Fruit fly (Drosophila melanogaster): ENCODE results near the gene C1GalTA.
A peak's percentile ranks its signal among the peaks of the same experiment; 100 is the strongest.

The C1GalTA gene

DNA sequence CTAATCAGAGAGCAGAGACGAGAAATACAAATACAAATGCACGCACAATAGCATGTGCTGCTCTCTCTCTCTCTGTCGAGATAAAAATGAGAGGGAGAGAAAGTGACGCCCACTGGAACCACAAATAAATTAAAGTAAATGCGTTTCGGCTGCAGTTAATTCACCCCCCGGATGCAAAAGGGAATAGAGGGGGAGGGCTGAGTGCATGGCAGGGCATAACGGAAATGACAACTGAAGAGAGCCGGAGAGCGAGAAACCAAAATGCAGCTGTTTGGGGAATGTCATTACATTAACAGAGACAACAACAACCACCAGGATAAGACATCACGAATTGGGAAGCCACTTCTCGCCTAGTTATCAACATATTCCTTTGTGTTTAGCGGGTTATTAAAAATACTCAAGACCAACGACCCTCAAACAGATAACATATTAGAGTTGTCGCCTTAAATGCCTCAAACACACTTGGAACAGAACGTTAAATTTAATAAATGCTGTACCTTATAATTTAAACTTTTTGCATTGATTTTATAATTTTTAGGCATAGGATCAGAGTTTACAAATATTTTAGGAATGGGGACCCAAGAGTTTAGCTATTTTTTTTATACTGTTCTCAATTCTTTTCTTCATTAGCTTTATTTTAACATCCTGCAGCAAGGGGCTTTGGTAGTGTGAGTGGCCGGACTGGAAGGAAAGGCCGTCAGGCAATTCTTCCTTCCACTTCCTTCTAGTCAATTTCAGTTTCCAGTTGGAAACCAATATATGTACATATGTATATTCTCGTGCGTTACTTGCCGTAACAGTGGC, 895 bp downstream of the C1GalTA start (continued):
- TF ChIP-seq Poxn (GFP tag; IDR thresholded peaks at IDR 0.05): no peak
- 0 out of 2 replicates have a peak, but pooled peaks have one; percentile 40 for TF ChIP-seq chm (GFP tag; IDR thresholded peaks at IDR 0.05)
- TF ChIP-seq Ada2b (GFP tag; IDR thresholded peaks at IDR 0.05): no peak
- TF ChIP-seq CG4404 (GFP tag; IDR thresholded peaks at IDR 0.05): no peak
- TF ChIP-seq bcd (GFP tag; optimal IDR thresholded peaks at IDR 0.05): no peak
- no peak for TF ChIP-seq CG11093 (GFP tag; IDR thresholded peaks at IDR 0.05)
- TF ChIP-seq trh (GFP tag; optimal IDR thresholded peaks at IDR 0.05): no peak
- no peak for TF ChIP-seq PHDP (tag; optimal IDR thresholded peaks at IDR 0.05)
- no peak for TF ChIP-seq esg (GFP tag; conservative IDR thresholded peaks at IDR 0.05)
- no peak for TF ChIP-seq CG18599 (GFP tag; optimal IDR thresholded peaks at IDR 0.05)
- no peak for TF ChIP-seq Dip2 (GFP tag; IDR thresholded peaks at IDR 0.05)
- TF ChIP-seq D19A (tag; optimal IDR thresholded peaks at IDR 0.05): peak; percentile 42
- TF ChIP-seq Meics (GFP tag; optimal IDR thresholded peaks at IDR 0.05): no peak
- no peak for TF ChIP-seq NFAT (GFP tag; IDR thresholded peaks at IDR 0.05)
- no peak for TF ChIP-seq CoRest (tag; optimal IDR thresholded peaks at IDR 0.05)
- TF ChIP-seq chinmo (GFP tag; IDR thresholded peaks at IDR 0.05; ENCODE audit: partially characterized antibody): 0 out of 4 replicates have a peak, but pooled peaks have one; percentile 15
- TF ChIP-seq Camta (GFP tag; optimal IDR thresholded peaks at IDR 0.05): no peak
- TF ChIP-seq Deaf1 (tag; optimal IDR thresholded peaks at IDR 0.05): no peak
- no peak for TF ChIP-seq slbo (GFP tag; IDR thresholded peaks at IDR 0.05)
- peak; percentile 13 for TF ChIP-seq tio (GFP tag; optimal IDR thresholded peaks at IDR 0.05)
- no peak for TF ChIP-seq org-1 (GFP tag; optimal IDR thresholded peaks at IDR 0.05)
- no peak for TF ChIP-seq CG6854 (GFP tag; optimal IDR thresholded peaks at IDR 0.05)
- TF ChIP-seq CG15479 (GFP tag; optimal IDR thresholded peaks at IDR 0.05): peak; percentile 42
- TF ChIP-seq nau (GFP tag; optimal IDR thresholded peaks at IDR 0.05): peak; percentile 41
- TF ChIP-seq Pdp1 (GFP tag; optimal IDR thresholded peaks at IDR 0.05): peak in 1 of 2 experiments; percentile 41
- TF ChIP-seq CG2202 (tag; optimal IDR thresholded peaks at IDR 0.05): no peak
- TF ChIP-seq CG7745 (tag; optimal IDR thresholded peaks at IDR 0.05): peak; percentile 63
- no peak for TF ChIP-seq lab (GFP tag; optimal IDR thresholded peaks at IDR 0.05)
- TF ChIP-seq CG3407 (GFP tag; optimal IDR thresholded peaks at IDR 0.05): no peak
- peak; percentile 70 for TF ChIP-seq gsb-n (tag; optimal IDR thresholded peaks at IDR 0.05)
- TF ChIP-seq Hand (GFP tag; optimal IDR thresholded peaks at IDR 0.05): no peak
- TF ChIP-seq jing (GFP tag; optimal IDR thresholded peaks at IDR 0.05): no peak
- peak; percentile 16 for TF ChIP-seq CG10979 (tag; optimal IDR thresholded peaks at IDR 0.05)
- peak; percentile 38 for TF ChIP-seq sd (tag; optimal IDR thresholded peaks at IDR 0.05)
- peak in 1 of 3 experiments; percentile 20 for TF ChIP-seq lola (GFP tag; optimal IDR thresholded peaks at IDR 0.05)
- TF ChIP-seq CG1024 (GFP tag; IDR thresholded peaks at IDR 0.05): no peak
- no peak for TF ChIP-seq ac (GFP tag; optimal IDR thresholded peaks at IDR 0.05)
- no peak for TF ChIP-seq BtbVII (GFP tag; optimal IDR thresholded peaks at IDR 0.05)
- no peak for TF ChIP-seq CG18011 (GFP tag; optimal IDR thresholded peaks at IDR 0.05)
- TF ChIP-seq Vsx1 (GFP tag; optimal IDR thresholded peaks at IDR 0.05): peak; percentile 39
- TF ChIP-seq CG1602 (GFP tag; optimal IDR thresholded peaks at IDR 0.05): no peak
- TF ChIP-seq gem (tag; optimal IDR thresholded peaks at IDR 0.05): peak; percentile 43
- 0 out of 3 replicates have a peak, but pooled peaks have one; percentile 16 for TF ChIP-seq z (GFP tag; IDR thresholded peaks at IDR 0.05)
- no peak for TF ChIP-seq CG3838 (GFP tag; optimal IDR thresholded peaks at IDR 0.05)
- TF ChIP-seq CG12659 (GFP tag; optimal IDR thresholded peaks at IDR 0.05): no peak
- TF ChIP-seq dimm (GFP tag; IDR thresholded peaks at IDR 0.05): no peak
- TF ChIP-seq cato (GFP tag; optimal IDR thresholded peaks at IDR 0.05; ENCODE audit: borderline replicate concordance): no peak
- no peak for TF ChIP-seq Dfd (GFP tag; optimal IDR thresholded peaks at IDR 0.05)

Data from whole organism, embryonic.